Worm (Caenorhabditis elegans): ENCODE results near the gene fbxb-63.

fbxb-63 gene

DNA sequence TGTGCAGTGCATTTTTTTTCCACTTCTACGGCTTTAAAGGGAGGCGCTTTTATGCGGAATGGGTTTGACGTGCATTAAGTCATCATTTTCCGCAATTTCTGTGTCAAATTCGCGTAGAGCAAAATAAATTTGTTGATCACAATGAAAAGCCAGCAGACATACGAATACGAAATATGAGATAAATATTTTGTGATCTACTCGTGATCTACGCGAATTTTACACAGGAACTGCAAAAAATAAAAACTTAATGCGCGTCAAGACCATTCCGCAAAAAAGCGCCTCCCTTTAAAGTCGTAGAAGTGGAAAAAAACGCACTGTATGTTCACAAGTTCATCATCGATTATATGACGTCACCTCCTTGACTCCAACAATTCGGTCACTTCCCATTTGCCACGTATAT lies 7.9 kb upstream of the fbxb-63 start, which contains the start of gene C43D7.8:
C43D7.8 (minus strand) TSS at position 101 of the 400 bp plus-strand sequence.
- no peak for TF ChIP-seq zag-1 (tag; optimal IDR thresholded peaks at IDR 0.05)

DNA sequence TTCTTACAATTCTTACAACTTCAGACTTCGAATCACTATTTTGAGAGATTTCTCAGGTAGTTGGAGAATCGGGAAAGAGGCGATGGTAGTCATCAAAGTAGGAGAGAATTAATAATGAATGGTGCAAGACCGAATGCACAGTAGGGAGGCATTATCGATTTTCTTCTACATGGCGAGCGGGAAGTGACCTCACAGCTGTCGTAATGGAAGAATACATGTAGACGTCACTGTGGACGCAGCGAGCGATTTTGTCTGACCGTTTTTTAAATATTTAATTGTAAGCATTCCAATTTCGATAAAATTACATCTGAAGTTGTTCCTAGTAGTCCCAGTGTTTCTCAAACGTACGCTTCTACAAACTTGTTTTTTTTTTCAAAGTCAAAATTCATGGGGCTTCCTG lies 6.1 kb upstream of the fbxb-63 start, which contains the start of gene F55C9.11:
F55C9.11 (minus strand) TSS at position 101 of the 400 bp plus-strand sequence.
- TF ChIP-seq fkh-4 (tag; optimal IDR thresholded peaks at IDR 0.05; ENCODE audit: borderline replicate concordance): no peak
- no peak for TF ChIP-seq dpl-1 (GFP tag; optimal IDR thresholded peaks at IDR 0.05)
- TF ChIP-seq pag-3 (tag; optimal IDR thresholded peaks at IDR 0.05; ENCODE audit: borderline replicate concordance, insufficient read depth): no peak
- TF ChIP-seq efl-1 (optimal IDR thresholded peaks at IDR 0.05): no peak
- TF ChIP-seq efl-1 (GFP tag; optimal IDR thresholded peaks at IDR 0.05 in 1 of 2): peak in 1 of 2 experiments; percentile 77
- TF ChIP-seq zag-1 (tag; optimal IDR thresholded peaks at IDR 0.05): no peak
- TF ChIP-seq ceh-88 (GFP tag; IDR thresholded peaks at IDR 0.05): no peak
- TF ChIP-seq ces-1 (GFP tag; optimal IDR thresholded peaks at IDR 0.05): no peak
- no peak for TF ChIP-seq C16A3.4 (tag; optimal IDR thresholded peaks at IDR 0.05)
- no peak for TF ChIP-seq elt-2 (tag; optimal IDR thresholded peaks at IDR 0.05)

DNA sequence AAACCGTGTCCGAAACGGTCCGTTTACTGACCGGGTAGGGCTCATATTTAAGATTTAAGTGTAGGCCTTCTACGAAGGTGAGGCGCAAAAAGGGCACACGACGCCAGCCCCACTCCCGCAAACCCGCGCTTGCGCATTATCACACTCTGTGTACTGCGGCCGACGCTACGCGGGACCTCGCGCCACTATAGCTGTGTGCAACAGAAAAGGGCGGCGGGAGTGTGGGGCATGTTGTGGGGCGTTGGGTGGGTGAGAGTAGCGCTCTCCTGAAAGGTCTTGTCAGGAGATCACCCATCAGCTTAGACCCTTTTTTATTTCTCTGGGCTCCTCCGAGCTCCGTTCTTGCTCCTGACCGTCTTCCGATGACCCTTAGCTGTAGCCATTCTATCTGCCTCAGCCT lies 4.6 kb upstream of the fbxb-63 start:
- TF ChIP-seq fos-1 (tag; optimal IDR thresholded peaks at IDR 0.05): no peak
- TF ChIP-seq sptf-1 (tag; optimal IDR thresholded peaks at IDR 0.05): no peak
- TF ChIP-seq ceh-8 (GFP tag; optimal IDR thresholded peaks at IDR 0.05): no peak
- no peak for TF ChIP-seq grh-1 (GFP tag; IDR thresholded peaks at IDR 0.05)
- no peak for TF ChIP-seq dsc-1 (tag; optimal IDR thresholded peaks at IDR 0.05)
- no peak for TF ChIP-seq fkh-8 (tag; optimal IDR thresholded peaks at IDR 0.05)
- TF ChIP-seq lin-35 (GFP tag; optimal IDR thresholded peaks at IDR 0.05): no peak
- TF ChIP-seq hlh-17 (GFP tag; optimal IDR thresholded peaks at IDR 0.05; ENCODE audit: borderline replicate concordance): no peak
- TF ChIP-seq elt-2 (tag; optimal IDR thresholded peaks at IDR 0.05): no peak
- no peak for TF ChIP-seq swsn-7 (tag; optimal IDR thresholded peaks at IDR 0.05)
- TF ChIP-seq snpc-4 (tag; optimal IDR thresholded peaks at IDR 0.05): no peak

DNA sequence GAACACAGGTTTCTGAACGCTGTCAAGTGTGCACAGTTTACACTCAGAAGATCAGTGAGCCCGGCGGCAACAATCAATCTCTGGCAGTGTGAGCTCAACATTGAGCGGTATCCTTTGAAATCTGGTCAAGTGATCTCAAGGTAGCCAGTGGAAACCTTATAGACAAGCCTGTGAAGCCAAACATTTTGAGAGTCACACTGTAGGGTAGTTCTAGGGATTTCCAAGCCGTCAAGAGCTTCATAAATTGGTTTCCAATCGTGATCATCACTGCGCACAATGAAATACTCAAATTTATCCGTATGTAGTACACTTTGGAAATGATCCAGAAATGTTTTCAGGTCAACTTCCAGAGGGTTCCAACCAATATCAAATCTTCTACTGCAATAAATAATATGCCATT lies 3.4 kb upstream of the fbxb-63 start, which contains the start of gene F55C9.15:
F55C9.15 (minus strand) TSS at position 101 of the 400 bp plus-strand sequence.
- TF ChIP-seq nhr-47 (tag; optimal IDR thresholded peaks at IDR 0.05): no peak
- no peak for TF ChIP-seq lin-39 (tag; optimal IDR thresholded peaks at IDR 0.05)
- no peak for TF ChIP-seq nhr-11 (tag; optimal IDR thresholded peaks at IDR 0.05)
- TF ChIP-seq zip-4 (GFP tag; optimal IDR thresholded peaks at IDR 0.05): no peak
- TF ChIP-seq unc-86 (tag; optimal IDR thresholded peaks at IDR 0.05): no peak
- no peak for TF ChIP-seq C34B4.2 (tag; optimal IDR thresholded peaks at IDR 0.05)
- no peak for TF ChIP-seq ces-1 (GFP tag; optimal IDR thresholded peaks at IDR 0.05)
- no peak for TF ChIP-seq nhr-12 (tag; optimal IDR thresholded peaks at IDR 0.05)
- no peak for TF ChIP-seq ceh-90 (tag; optimal IDR thresholded peaks at IDR 0.05)

DNA sequence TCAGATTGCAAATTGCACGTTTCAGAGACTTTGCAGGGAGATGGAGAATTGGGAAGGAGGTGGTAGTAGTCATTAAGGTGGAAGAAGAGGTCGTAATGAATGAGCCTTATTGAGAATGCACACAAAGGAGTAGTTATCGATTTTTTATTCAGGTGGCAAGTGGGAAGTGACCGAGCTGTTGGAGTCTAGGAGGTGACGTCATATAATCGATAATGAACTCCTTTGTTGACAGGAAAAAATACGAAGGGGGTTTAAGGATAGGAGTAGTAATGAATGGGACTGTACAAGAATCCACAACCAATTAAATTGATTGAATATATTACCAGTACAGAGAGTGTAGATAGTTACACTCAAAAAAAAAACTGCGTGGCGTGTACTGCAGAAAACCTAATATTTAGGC lies 1.6 kb downstream of the fbxb-63 start, which contains the start of gene fbxb-62:
fbxb-62 (minus strand) TSS at position 101 of the 400 bp plus-strand sequence.
- no peak for TF ChIP-seq ces-1 (GFP tag; optimal IDR thresholded peaks at IDR 0.05)
- no peak for TF ChIP-seq ztf-11 (tag; optimal IDR thresholded peaks at IDR 0.05)
- 0 out of 2 replicates have a peak, but pooled peaks have one; percentile 3 for TF ChIP-seq nhr-19 (GFP tag; conservative IDR thresholded peaks at IDR 0.05)
- TF ChIP-seq nhr-11 (tag; optimal IDR thresholded peaks at IDR 0.05): no peak
- TF ChIP-seq zip-4 (GFP tag; optimal IDR thresholded peaks at IDR 0.05): no peak

DNA sequence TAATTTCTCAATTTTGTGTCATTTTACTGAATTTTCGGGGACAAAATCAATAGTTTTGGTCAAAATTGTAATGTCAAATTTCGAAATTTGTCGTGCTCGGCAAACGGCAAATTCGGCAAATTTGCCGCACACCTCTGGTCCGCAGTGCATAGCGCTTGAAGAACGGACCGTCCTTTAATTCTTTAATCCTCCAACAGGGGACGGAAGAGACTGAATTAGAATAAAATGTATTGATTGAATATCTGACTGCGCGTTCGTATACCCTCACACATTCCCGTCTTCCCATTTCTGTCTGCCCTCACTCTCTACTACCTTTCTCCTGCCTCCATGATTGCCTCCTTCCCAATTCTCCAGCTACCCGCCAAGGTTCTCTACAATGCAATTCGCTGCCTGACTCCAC lies 4.3 kb downstream of the fbxb-63 start, which contains the start of gene F55C9.14:
F55C9.14 (plus strand) TSS at position 301 of the 400 bp plus-strand sequence.
- no peak for TF ChIP-seq ets-5 (GFP tag; IDR thresholded peaks at IDR 0.05)
- no peak for TF ChIP-seq lir-3 (tag; optimal IDR thresholded peaks at IDR 0.05; ENCODE audit: poor library complexity)
- TF ChIP-seq mef-2 (tag; optimal IDR thresholded peaks at IDR 0.05): no peak

All from whole organism, L1 larva.